Worm (Caenorhabditis elegans): ENCODE measurements around the gene clec-144.

The clec-144 gene

DNA sequence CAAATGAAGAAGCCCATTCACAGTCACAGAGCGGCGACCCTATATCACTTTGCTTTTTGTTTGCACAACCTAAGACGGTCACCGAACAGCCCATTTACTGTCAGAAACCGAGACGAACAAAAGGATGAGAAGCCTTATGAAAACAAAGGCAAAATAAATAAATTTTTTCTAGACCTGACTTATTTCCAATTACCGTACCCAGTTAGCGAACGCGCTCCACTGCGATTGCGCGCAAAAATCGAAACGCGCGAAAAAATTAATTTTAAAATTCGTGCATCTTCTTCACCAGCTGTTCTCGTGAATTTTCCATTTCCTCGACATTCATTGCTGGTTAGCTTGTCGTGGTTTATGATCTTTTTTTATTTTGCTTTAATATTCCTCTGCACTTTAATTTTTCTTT lies 49.9 kb downstream of the clec-144 start, which contains the start of gene F43G6.16:
TSS of gene F43G6.16 (minus strand) at position 141 of the 400 bp plus-strand sequence.
- TF ChIP-seq zag-1 (tag; optimal IDR thresholded peaks at IDR 0.05) (no peak), unc-130 (tag; optimal IDR thresholded peaks at IDR 0.05) (no peak), lsy-2 (tag; optimal IDR thresholded peaks at IDR 0.05) (peak; percentile 41 to 97), unc-98 (GFP tag; IDR thresholded peaks at IDR 0.05) (no peak), vab-15 (tag; optimal IDR thresholded peaks at IDR 0.05) (no peak), nhr-84 (tag; optimal IDR thresholded peaks at IDR 0.05) (no peak), zip-4 (GFP tag; optimal IDR thresholded peaks at IDR 0.05) (no peak), fkh-4 (tag; optimal IDR thresholded peaks at IDR 0.05; ENCODE audit: borderline replicate concordance) (no peak), lin-14 (GFP tag; optimal IDR thresholded peaks at IDR 0.05) (no peak), nhr-90 (tag; optimal IDR thresholded peaks at IDR 0.05; ENCODE audit: poor library complexity) (no peak), nhr-20 (tag; optimal IDR thresholded peaks at IDR 0.05) (no peak), nhr-237 (tag; optimal IDR thresholded peaks at IDR 0.05) (no peak), elt-2 (tag; optimal IDR thresholded peaks at IDR 0.05) (no peak), nhr-28 (tag; optimal IDR thresholded peaks at IDR 0.05) (no peak), unc-30 (tag; optimal IDR thresholded peaks at IDR 0.05) (no peak), dpl-1 (GFP tag; optimal IDR thresholded peaks at IDR 0.05) (peak; percentile 30 to 72 (median 59)), egl-27 (tag; optimal IDR thresholded peaks at IDR 0.05) (no peak), isw-1 (GFP tag; IDR thresholded peaks at IDR 0.05) (no peak), unc-62 (GFP tag; optimal IDR thresholded peaks at IDR 0.05) (no peak), efl-1 (optimal IDR thresholded peaks at IDR 0.05) (peak; percentile 41 to 43), efl-1 (GFP tag; optimal IDR thresholded peaks at IDR 0.05 in 1 of 2) (peak; percentile 58 to 94), pag-3 (tag; optimal IDR thresholded peaks at IDR 0.05; ENCODE audit: borderline replicate concordance, insufficient read depth) (no peak), aly-2 (tag; optimal IDR thresholded peaks at IDR 0.05) (no peak), lin-35 (GFP tag; optimal IDR thresholded peaks at IDR 0.05) (peak; percentile 7 to 78)
